Worm (Caenorhabditis elegans) whole organism, early embryonic: ENCODE measurements around the gene R74.7.

ENCODE experiments used
- B0310.2 ChIP-seq: sonication (generic microtip); optimal IDR thresholded peaks from 2 replicates; lab custom pipeline; 2016; ENCODE audit warnings: mild to moderate bottlenecking, missing genetic modification characterization, missing compliant biosample characterization
- F13C5.2 ChIP-seq: sonication (generic microtip); optimal IDR thresholded peaks from 2 replicates; lab custom pipeline; 2017; ENCODE audit warnings: mild to moderate bottlenecking, missing genetic modification characterization, inconsistent platforms, missing compliant biosample characterization
- aly-1 ChIP-seq: sonication (generic microtip); optimal IDR thresholded peaks from 2 replicates; lab custom pipeline; 2016; ENCODE audit warnings: missing genetic modification characterization, missing compliant biosample characterization
- ama-1 ChIP-seq: fragments of 150-350 bp; optimal IDR thresholded peaks from 2 replicates; lab custom pipeline; 2014
- ceh-36 ChIP-seq: sonication (generic microtip); optimal IDR thresholded peaks from 2 replicates; lab custom pipeline; 2016; ENCODE audit warnings: missing genetic modification characterization, inconsistent platforms, missing compliant biosample characterization
- ets-7 ChIP-seq: sonication (generic microtip); optimal IDR thresholded peaks from 2 replicates; lab custom pipeline; 2016; ENCODE audit warnings: missing genotype, missing genetic modification characterization, missing compliant biosample characterization
- flt-1 ChIP-seq: fragments of 200-800 bp; sonication (Bioruptor generic); IDR thresholded peaks from 2 replicates; pipeline ENCODE4 v1.3.6; 2022; ENCODE audit warnings: missing genetic modification characterization, missing compliant biosample characterization
- hmg-4 ChIP-seq: fragments of 200-800 bp; sonication (Bioruptor generic); optimal IDR thresholded peaks from 2 replicates; lab custom pipeline; 2018; ENCODE audit warnings: mild to moderate bottlenecking, missing genetic modification characterization, missing compliant biosample characterization
- scrt-1 ChIP-seq: fragments of 200-800 bp; sonication (Bioruptor generic); IDR thresholded peaks from 2 replicates; pipeline ENCODE4 v1.3.6; 2022; ENCODE audit warnings: missing genetic modification characterization, missing compliant biosample characterization
- sea-1 ChIP-seq: fragments of 200-800 bp; sonication (Bioruptor generic); conservative IDR thresholded peaks from 2 replicates; pipeline ENCODE4 v1.3.6; 2022; ENCODE audit warnings: missing genetic modification characterization, missing compliant biosample characterization
- tbx-11 ChIP-seq: fragments of 200-800 bp; sonication (Bioruptor generic); IDR thresholded peaks from 2 replicates; pipeline ENCODE4 v1.3.6; 2022; ENCODE audit warnings: missing genetic modification characterization, missing compliant biosample characterization
- tra-4 ChIP-seq: sonication (generic microtip); optimal IDR thresholded peaks from 2 replicates; lab custom pipeline; 2017; ENCODE audit warnings: missing genetic modification characterization, missing compliant biosample characterization

ce11 chrIII:4191091-4191638, 13.1 kb upstream of the R74.7 start, which contains the start of gene dnj-16:
- TF ChIP-seq hmg-4 (GFP tag; lab: Kevin White, UChicago): no peak
- TF ChIP-seq B0310.2: no peak
- no peak for TF ChIP-seq scrt-1 (GFP tag; lab: Robert Waterston, UW)
- TF ChIP-seq aly-1 (tag; lab: Kevin White, UChicago): no peak
- TF ChIP-seq F13C5.2 (tag; lab: Kevin White, UChicago): peak; percentile 9
- no peak for TF ChIP-seq flt-1 (GFP tag; lab: Robert Waterston, UW)
- TF ChIP-seq ceh-36: no peak
- TF ChIP-seq sea-1 (GFP tag; lab: Robert Waterston, UW): no peak
- TF ChIP-seq ama-1 (lab: Kevin White, UChicago): no peak
- no peak for TF ChIP-seq ets-7 (tag; lab: Kevin White, UChicago)
- TF ChIP-seq tbx-11 (GFP tag; lab: Robert Waterston, UW): no peak
- no peak for TF ChIP-seq tra-4 (tag; lab: Kevin White, UChicago)
